Worm (Caenorhabditis elegans): ENCODE data around the gene Y54G9A.7.

The Y54G9A.7 gene

DNA sequence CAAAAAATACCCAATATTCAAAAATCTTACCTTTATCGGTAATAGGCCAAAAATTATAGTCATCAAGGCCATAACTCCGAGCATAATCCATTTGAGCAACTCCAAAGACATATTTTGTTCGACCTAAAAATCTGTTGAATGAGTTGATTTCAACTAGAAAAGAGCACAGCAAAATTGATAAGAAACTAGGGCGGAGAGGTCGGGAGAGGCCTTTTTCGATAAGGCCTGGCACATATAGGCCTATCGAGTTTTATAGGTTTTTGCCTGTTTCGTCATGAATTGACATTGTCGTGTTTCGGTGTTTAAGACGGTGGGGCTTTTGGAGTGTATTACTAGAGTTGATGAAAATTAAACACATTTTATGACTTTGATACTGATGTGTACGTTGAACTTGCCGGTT is 9.9 kb downstream of the Y54G9A.7 start, which contains the start of gene zipt-2.3:
TSS of gene zipt-2.3 (minus strand) at position 147 of the 400 bp plus-strand sequence.
- TF ChIP-seq crh-2 (tag; optimal IDR thresholded peaks at IDR 0.05) (peak; percentile 21), elt-3 (tag; optimal IDR thresholded peaks at IDR 0.05) (no peak), fos-1 (tag; optimal IDR thresholded peaks at IDR 0.05) (peak; percentile 38), mdl-1 (tag; optimal IDR thresholded peaks at IDR 0.05) (no peak), ztf-11 (tag; optimal IDR thresholded peaks at IDR 0.05) (no peak), lsy-2 (tag; optimal IDR thresholded peaks at IDR 0.05) (no peak), Y55F3AM.14 (GFP tag; optimal IDR thresholded peaks at IDR 0.05) (no peak)

ce11 chrII:13715333-13715732 is 10.3 kb downstream of the Y54G9A.7 start:
- no peak for TF ChIP-seq nhr-23 (tag; optimal IDR thresholded peaks at IDR 0.05)
- TF ChIP-seq unc-62 (GFP tag; optimal IDR thresholded peaks at IDR 0.05), result no peak

DNA sequence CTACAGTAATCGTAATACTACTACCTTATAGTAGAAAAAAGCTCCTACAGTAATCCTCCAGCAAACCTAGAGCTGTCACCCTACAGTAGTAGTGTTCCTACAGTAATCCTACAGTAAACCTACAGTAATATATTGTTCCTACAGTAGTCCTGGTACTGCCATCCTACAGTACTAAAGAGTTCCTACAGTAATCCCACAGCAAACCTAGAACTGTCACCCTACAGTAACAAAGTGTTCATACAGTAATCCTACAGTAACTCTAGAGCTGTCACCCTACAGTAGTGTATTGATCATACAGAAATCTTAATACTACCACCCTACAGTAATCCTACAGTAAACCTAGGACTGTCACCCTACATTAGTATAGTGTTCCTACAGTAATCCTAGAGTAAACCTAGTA is 12.4 kb downstream of the Y54G9A.7 start:
- TF ChIP-seq fos-1 (tag; optimal IDR thresholded peaks at IDR 0.05) (no peak), unc-55 (GFP tag; optimal IDR thresholded peaks at IDR 0.05) (no peak), ceh-82 (tag; optimal IDR thresholded peaks at IDR 0.05) (no peak), mbf-1 (tag; optimal IDR thresholded peaks at IDR 0.05) (no peak), lsy-2 (tag; optimal IDR thresholded peaks at IDR 0.05) (no peak), skn-1 (tag; optimal IDR thresholded peaks at IDR 0.05) (no peak), nhr-25 (tag; optimal IDR thresholded peaks at IDR 0.05) (no peak), nhr-77 (tag; optimal IDR thresholded peaks at IDR 0.05) (no peak)

ce11 chrII:13711493-13712055 is 14.0 kb downstream of the Y54G9A.7 start:
- TF ChIP-seq ztf-11 (tag; optimal IDR thresholded peaks at IDR 0.05) (no peak), fos-1 (tag; optimal IDR thresholded peaks at IDR 0.05) (peak; percentile 40), nhr-237 (tag; optimal IDR thresholded peaks at IDR 0.05) (no peak), unc-55 (GFP tag; optimal IDR thresholded peaks at IDR 0.05) (no peak), egl-27 (tag; optimal IDR thresholded peaks at IDR 0.05) (no peak), nhr-21 (tag; optimal IDR thresholded peaks at IDR 0.05) (no peak), lin-11 (tag; optimal IDR thresholded peaks at IDR 0.05) (no peak), sma-9 (GFP tag; optimal IDR thresholded peaks at IDR 0.05) (peak; percentile 6), sma-9 (tag; optimal IDR thresholded peaks at IDR 0.05) (no peak)

ce11 chrII:13697691-13698090 is 27.9 kb downstream of the Y54G9A.7 start:
- TF ChIP-seq elt-1 (tag; optimal IDR thresholded peaks at IDR 0.05) (no peak), unc-39 (tag; optimal IDR thresholded peaks at IDR 0.05) (no peak), C34F6.9 (tag; optimal IDR thresholded peaks at IDR 0.05) (no peak), sem-4 (tag; optimal IDR thresholded peaks at IDR 0.05) (no peak), ztf-1 (GFP tag; conservative IDR thresholded peaks at IDR 0.05) (no peak), nhr-25 (tag; optimal IDR thresholded peaks at IDR 0.05) (no peak), R02D3.7 (tag; optimal IDR thresholded peaks at IDR 0.05) (no peak), ZK546.5 (tag; optimal IDR thresholded peaks at IDR 0.05) (no peak), lin-39 (tag; optimal IDR thresholded peaks at IDR 0.05) (no peak), nhr-10 (tag; optimal IDR thresholded peaks at IDR 0.05) (no peak), sma-9 (GFP tag; optimal IDR thresholded peaks at IDR 0.05) (no peak), sma-9 (tag; optimal IDR thresholded peaks at IDR 0.05) (no peak), nhr-21 (tag; optimal IDR thresholded peaks at IDR 0.05) (no peak), ceh-16 (tag; optimal IDR thresholded peaks at IDR 0.05) (no peak), nhr-129 (tag; optimal IDR thresholded peaks at IDR 0.05) (no peak)

Measured in whole organism, L2 larva.